Fruit fly (Drosophila melanogaster): ENCODE data around the gene CG9951.

Gene CG9951

DNA sequence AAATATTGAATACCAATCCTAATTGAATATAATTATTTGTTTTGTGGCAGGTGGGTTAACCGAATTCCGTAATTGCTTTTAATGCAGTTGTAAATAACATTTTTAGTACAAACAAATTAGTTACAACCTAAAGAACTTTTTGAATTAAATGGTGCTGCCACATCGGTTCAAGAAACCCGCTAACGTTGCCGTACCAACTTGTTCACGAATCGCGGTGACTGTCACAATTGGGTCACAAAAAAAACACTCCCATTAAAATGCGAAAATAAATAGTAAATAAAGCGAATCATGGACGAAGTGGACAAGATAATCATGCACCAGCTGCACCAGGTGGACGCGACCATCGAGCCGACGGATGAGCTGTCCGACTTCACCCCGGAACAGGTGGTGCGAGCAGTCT, at the start of gene CG9951:
TSS of gene CG9951 (plus strand) at position 207 of the 400 bp plus-strand sequence.
- no peak for TF ChIP-seq noc (tag; optimal IDR thresholded peaks at IDR 0.05)

dm6 chr3L:16813984-16814383, 49.0 kb upstream of the CG9951 start:
- TF ChIP-seq noc (tag; optimal IDR thresholded peaks at IDR 0.05), result no peak

- no peak for TF ChIP-seq noc (tag; optimal IDR thresholded peaks at IDR 0.05)
These were observed 44.9 kb upstream of the CG9951 start for dm6 chr3L:16818063-16818462.

DNA sequence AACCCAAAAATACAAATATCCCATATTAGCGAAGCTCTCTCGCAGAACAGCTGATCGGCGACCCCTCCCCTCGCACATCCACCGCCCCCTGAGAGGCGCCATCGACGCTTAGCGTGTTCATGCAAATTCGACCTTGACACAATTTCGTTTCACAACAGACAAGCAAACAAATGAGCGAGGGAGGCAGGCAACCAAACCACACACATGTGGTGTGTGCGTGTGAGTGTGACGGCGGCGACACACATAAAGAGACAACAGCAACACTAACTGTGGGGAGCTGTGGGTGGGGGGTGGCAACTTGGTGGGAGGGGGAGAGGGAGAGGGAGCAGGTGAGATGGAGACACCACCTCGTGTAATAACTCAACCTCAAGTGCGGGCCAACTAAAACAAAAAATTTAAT, 38.2 kb upstream of the CG9951 start:
- TF ChIP-seq noc (tag; optimal IDR thresholded peaks at IDR 0.05), result no peak

DNA sequence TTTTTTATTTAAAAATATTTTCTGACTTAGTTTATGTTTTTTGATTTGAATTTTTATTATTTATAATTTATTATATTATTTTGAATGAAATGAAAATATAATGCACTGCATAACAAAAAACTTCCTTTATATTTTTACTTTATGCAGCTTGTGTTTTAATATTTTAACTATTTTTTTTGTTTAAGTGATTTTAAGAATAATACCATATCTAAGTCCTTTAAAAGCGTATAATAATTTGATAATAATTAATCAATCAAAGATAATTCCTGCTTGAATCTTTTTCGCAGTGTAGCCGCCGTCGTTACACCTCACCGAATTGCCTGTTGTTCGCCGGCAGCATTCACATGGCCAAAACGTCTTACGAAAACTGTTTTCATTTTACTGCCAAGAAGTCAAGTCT, 37.8 kb upstream of the CG9951 start:
- no peak for TF ChIP-seq noc (tag; optimal IDR thresholded peaks at IDR 0.05)

DNA sequence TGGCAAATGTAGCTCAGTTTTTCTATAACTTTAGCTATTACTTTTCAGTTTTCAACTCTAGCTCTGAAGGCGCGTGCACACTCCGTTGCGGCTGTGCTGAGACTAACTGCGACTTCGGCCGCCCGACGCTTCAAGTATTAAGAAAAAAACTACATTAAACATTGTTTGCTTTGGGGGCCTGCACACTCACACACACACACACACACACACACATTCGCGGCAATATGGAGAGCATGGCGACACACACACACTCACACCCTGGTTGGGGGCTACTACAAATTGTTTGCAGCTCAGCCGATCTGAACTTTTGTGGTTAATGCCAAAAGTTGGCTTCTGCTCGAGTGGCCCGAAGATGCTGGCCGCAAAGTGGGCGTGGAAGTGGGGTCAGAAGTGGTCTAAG, 34.0 kb upstream of the CG9951 start, which contains the start of gene CG13024:
TSS of gene CG13024 (minus strand) at position 108 of the 400 bp plus-strand sequence.
- TF ChIP-seq noc (tag; optimal IDR thresholded peaks at IDR 0.05), result no peak

- TF ChIP-seq noc (tag; optimal IDR thresholded peaks at IDR 0.05), result no peak
These were observed 33.0 kb upstream of the CG9951 start for dm6 chr3L:16829983-16830382.

- no peak for TF ChIP-seq noc (tag; optimal IDR thresholded peaks at IDR 0.05)
These were observed 26.2 kb upstream of the CG9951 start for dm6 chr3L:16836732-16837131.

DNA sequence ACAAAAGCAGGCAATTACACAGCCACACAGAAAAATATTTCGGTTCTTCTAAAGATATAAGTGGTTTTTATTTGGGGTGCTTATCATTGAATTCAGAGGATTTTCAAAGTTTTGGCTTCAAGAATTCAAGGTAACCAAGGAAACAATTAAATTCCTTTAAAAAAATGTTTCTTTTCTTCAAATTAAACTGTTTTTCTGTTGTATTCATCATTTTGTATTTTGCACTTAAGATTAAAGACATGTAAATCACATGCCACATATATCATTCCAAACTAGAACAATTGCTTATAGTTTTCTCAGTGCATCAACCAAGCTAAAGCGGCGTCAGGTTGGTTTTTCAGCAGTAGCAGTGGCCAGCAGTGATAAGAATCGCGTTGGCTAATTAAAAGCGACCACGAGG, 22.4 kb upstream of the CG9951 start:
- TF ChIP-seq noc (tag; optimal IDR thresholded peaks at IDR 0.05), result no peak

DNA sequence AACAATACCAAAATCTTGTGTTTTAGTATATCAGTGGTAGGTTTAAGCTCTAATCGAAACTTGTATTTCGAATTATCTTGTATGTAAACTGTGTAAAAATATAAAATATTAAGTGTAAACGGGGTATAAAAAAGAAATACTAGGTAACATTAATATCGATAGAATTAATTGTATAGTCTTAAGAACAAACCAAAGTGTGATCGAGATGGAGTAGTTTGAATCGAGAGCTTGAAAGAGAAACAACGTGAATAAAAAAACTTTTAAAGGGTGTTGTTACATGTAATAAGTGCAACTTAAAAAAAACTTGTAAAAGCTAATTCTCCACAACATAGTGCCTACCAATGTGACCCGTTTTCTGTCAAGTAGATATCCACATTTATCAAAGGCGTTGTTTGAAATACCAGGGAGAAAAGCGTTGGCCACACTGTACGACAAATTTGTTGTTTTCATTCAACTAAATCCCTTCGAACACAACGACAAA, 20.8 kb upstream of the CG9951 start, which contains the start of gene TSG101:
TSS of gene TSG101 (plus strand) at position 208 of the 481 bp plus-strand sequence.
- TF ChIP-seq noc (tag; optimal IDR thresholded peaks at IDR 0.05), result no peak

DNA sequence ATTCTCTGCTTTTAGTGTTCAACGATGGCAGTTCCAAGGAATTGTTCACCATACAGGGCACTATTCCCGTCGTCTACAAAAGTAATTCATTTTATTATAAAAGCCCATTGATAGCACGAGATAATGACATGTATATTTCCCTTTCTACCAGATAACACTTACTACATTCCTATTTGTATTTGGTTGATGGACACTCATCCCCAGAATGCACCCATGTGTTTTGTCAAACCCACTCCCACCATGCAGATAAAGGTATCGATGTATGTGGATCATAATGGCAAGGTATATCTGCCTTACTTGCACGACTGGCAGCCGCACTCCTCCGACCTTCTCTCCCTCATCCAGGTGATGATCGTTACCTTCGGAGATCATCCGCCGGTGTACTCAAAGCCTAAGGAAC, 20.0 kb upstream of the CG9951 start:
- no peak for TF ChIP-seq noc (tag; optimal IDR thresholded peaks at IDR 0.05)

- TF ChIP-seq noc (tag; optimal IDR thresholded peaks at IDR 0.05), result peak; percentile 79
These were observed 17.9 kb upstream of the CG9951 start, which contains the start of the genes kud and Zcchc7 for dm6 chr3L:16844920-16845573. Gene kud (minus strand): TSS chr3L:16844991. Gene Zcchc7 (plus strand): TSS chr3L:16845386.

DNA sequence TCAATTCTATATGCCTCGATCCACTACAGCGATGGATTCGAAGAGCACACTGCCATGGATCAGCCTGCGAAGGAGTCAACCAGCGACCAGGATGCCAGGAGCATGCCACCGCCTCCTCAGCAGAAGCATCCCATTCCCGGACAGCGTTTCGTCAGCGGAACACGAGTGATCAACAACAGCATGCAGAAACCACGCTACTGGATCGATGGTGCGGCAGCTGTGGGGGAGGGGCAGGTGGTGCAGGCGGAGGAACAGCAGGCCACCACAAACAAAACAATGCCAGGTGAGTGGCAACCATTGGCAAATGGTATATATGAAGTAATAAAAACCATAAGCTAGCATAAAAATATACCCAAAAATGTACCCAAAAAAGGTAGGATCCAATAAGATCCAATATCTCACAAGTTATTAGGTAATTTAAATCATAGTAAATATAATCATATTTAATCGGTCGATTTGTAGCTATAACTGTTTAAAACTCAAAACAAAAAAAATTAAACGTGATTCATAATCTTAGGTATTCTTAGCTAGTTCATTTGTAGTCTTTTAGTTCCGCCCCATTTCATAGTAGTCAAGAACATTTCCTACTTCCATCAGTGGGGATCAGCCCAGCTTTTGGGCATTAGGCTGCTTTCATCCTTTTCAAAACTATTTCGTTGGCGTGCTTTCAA, 17.2 kb upstream of the CG9951 start, which contains the start of gene CG32161:
TSS of gene CG32161 (plus strand) at position 621 of the 671 bp plus-strand sequence.
- TF ChIP-seq noc (tag; optimal IDR thresholded peaks at IDR 0.05), result no peak

DNA sequence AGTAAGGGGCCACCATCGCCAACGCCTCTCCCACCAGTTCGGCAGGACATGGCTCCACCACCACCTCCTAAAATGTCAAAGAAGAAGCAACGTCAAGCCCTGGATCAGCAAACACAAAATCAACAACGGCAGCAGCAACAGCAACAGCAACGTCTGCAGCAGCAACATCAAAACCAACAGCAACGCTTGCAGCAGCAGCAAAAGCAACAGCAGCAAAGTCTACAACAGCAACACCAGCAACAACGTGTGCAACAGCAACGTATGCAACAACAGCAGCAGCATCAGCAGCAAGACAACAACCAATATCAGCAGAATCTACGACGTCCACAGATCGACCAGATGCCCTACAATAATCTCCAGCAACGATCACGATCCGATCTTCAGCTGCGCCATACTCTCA, 11.4 kb upstream of the CG9951 start:
- TF ChIP-seq noc (tag; optimal IDR thresholded peaks at IDR 0.05), result no peak

DNA sequence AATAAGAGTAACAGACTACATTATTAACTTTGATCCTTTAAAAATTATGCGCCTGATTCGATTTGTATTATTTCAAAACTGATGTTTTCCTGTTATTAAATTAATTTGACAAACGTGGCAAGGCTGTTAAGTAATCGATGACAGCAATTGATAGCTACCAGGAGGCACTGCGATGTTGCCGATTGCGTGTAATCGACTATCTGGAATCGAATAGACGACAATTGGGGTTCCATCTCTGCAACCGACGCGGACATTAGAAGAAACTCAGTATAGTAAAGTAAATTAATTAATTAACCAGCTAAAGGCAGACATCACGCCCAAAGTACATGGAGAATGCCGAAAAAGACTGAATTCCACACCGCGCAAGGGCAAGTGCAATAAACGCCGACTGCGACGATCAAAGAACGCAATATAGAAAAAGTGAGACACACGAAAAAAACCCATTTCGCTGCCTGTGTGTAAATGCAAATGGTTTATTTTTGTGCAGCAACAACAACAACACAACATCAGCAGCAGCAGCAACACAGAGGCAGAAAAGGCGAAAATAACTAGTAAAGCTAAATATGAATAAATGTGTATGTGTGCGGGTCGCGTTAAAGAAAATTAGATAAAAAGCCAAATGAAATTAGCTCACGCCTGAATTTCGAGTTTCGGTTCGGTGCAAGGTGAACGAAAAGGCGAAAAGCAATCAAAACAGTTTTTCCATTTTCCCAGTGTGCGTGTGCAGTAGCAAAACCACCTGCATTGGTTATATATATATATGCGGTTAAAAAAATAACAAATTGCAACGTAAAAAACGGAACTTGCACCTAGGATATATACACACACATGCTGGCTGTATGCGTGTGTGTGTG, 9.2 kb upstream of the CG9951 start, which contains the start of gene sina:
TSS of gene sina (plus strand) at position 219 of the 854 bp plus-strand sequence.
- TF ChIP-seq noc (tag; optimal IDR thresholded peaks at IDR 0.05), result no peak
